Fruit fly (Drosophila melanogaster): ENCODE data around the gene Cht7.
A peak's percentile ranks its signal among the peaks of the same experiment; 100 is the strongest.

Cht7 gene

DNA sequence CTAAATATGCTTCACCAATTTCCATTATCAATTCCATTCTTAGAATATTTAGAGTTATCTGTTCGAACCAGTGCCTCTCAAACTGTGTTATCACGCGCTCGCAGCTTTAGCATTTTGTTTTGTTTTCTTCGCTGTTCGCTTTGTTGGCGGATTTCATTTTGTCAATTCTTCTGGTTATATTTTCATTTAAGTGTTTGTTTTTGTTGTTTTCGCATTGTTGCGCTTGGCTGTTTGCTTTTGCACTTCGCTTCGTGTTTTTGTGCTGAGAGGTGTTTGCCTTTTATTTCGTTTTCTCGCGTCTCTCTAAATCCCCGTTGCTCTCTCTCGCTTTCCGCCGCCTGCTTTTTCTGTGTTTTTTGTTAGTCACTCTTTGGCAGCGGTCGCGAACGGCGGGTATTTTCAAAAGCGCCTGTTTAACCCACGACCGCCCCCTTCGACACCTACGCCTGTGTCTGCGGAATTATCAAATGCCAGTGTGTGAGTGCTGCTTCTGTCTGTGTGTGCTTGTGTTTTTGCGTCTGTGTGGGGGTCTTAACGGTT lies 29.1 kb downstream of the Cht7 start:
- TF ChIP-seq Hr39 (optimal IDR thresholded peaks at IDR 0.05), result no peak
- peak; percentile 13 for TF ChIP-seq vfl (GFP tag; optimal IDR thresholded peaks at IDR 0.05)
- no peak for TF ChIP-seq hb (GFP tag; IDR thresholded peaks at IDR 0.05; ENCODE audit: partially characterized antibody)
- peak; percentile 79 for TF ChIP-seq lbe (GFP tag; optimal IDR thresholded peaks at IDR 0.05)
- TF ChIP-seq CG8281 (tag; optimal IDR thresholded peaks at IDR 0.05), result peak; percentile 79
- TF ChIP-seq CG17328 (GFP tag; IDR thresholded peaks at IDR 0.05), result 0 out of 2 replicates have a peak, but pooled peaks have one; percentile 22
- TF ChIP-seq HHEX (GFP tag; optimal IDR thresholded peaks at IDR 0.05), result peak; percentile 25
- no peak for TF ChIP-seq Stat92E (GFP tag; optimal IDR thresholded peaks at IDR 0.05)
- peak; percentile 88 for TF ChIP-seq CG10543 (GFP tag; optimal IDR thresholded peaks at IDR 0.05)
- TF ChIP-seq Doc3 (GFP tag; IDR thresholded peaks at IDR 0.05; ENCODE audit: partially characterized antibody), result no peak
- TF ChIP-seq sisA (GFP tag; IDR thresholded peaks at IDR 0.05), result no peak
- TF ChIP-seq sd (tag; optimal IDR thresholded peaks at IDR 0.05), result peak; percentile 85
- no peak for TF ChIP-seq CG11504 (tag; optimal IDR thresholded peaks at IDR 0.05)
- peak; percentile 36 for TF ChIP-seq bab2 (GFP tag; optimal IDR thresholded peaks at IDR 0.05)
- TF ChIP-seq BtbVII (GFP tag; optimal IDR thresholded peaks at IDR 0.05), result peak; percentile 45
- TF ChIP-seq E2f1 (GFP tag; IDR thresholded peaks at IDR 0.05), result no peak
- no peak for TF ChIP-seq Vsx1 (GFP tag; optimal IDR thresholded peaks at IDR 0.05)
- TF ChIP-seq Atf6 (GFP tag; IDR thresholded peaks at IDR 0.05), result peak; percentile 63
- no peak for TF ChIP-seq unc-4 (GFP tag; IDR thresholded peaks at IDR 0.05; ENCODE audit: partially characterized antibody)
- TF ChIP-seq CG6813 (GFP tag; optimal IDR thresholded peaks at IDR 0.05), result peak; percentile 31
- no peak for TF ChIP-seq CG17612 (GFP tag; IDR thresholded peaks at IDR 0.05)
- peak; percentile 62 for TF ChIP-seq Drgx (GFP tag; IDR thresholded peaks at IDR 0.05)
- peak; percentile 58 for TF ChIP-seq slbo (GFP tag; IDR thresholded peaks at IDR 0.05)
- TF ChIP-seq CG30403 (GFP tag; optimal IDR thresholded peaks at IDR 0.05), result no peak
- TF ChIP-seq her (GFP tag; optimal IDR thresholded peaks at IDR 0.05), result peak; percentile 71
- TF ChIP-seq CG15696 (tag; optimal IDR thresholded peaks at IDR 0.05), result no peak
- no peak for TF ChIP-seq dan (GFP tag; IDR thresholded peaks at IDR 0.05)
- no peak for TF ChIP-seq Abd-B (GFP tag; optimal IDR thresholded peaks at IDR 0.05)
- no peak for TF ChIP-seq Hsf (GFP tag; optimal IDR thresholded peaks at IDR 0.05)
- no peak for TF ChIP-seq fd102C (GFP tag; optimal IDR thresholded peaks at IDR 0.05)
- peak; percentile 55 for TF ChIP-seq Antp (GFP tag; optimal IDR thresholded peaks at IDR 0.05)
- TF ChIP-seq Taf1 (GFP tag; IDR thresholded peaks at IDR 0.05), result no peak
- TF ChIP-seq CkIIα-i1 (GFP tag; IDR thresholded peaks at IDR 0.05), result no peak
- TF ChIP-seq chm (GFP tag; IDR thresholded peaks at IDR 0.05), result peak; percentile 59; the same call in 1 of the 2 replicates
- TF ChIP-seq Spps (tag; optimal IDR thresholded peaks at IDR 0.05), result no peak
- no peak for TF ChIP-seq CG1602 (GFP tag; optimal IDR thresholded peaks at IDR 0.05)
- TF ChIP-seq CG14710 (tag; optimal IDR thresholded peaks at IDR 0.05), result no peak
- TF ChIP-seq lilli (GFP tag; optimal IDR thresholded peaks at IDR 0.05), result peak; percentile 71
- TF ChIP-seq tna (GFP tag; IDR thresholded peaks at IDR 0.05; ENCODE audit: partially characterized antibody), result peak; percentile 61; the same call in 1 of the 2 replicates
- TF ChIP-seq gce (GFP tag; IDR thresholded peaks at IDR 0.05), result no peak
- TF ChIP-seq Sox100B (GFP tag; optimal IDR thresholded peaks at IDR 0.05), result no peak
- TF ChIP-seq CG7928 (GFP tag; optimal IDR thresholded peaks at IDR 0.05), result no peak
- peak; percentile 23; the same call in 1 of the 2 replicates for TF ChIP-seq Dref (GFP tag; IDR thresholded peaks at IDR 0.05)
- no peak for TF ChIP-seq Blimp-1 (GFP tag; optimal IDR thresholded peaks at IDR 0.05)
- peak; percentile 34 for TF ChIP-seq CG2678 (tag; optimal IDR thresholded peaks at IDR 0.05)
- no peak for TF ChIP-seq CG7372 (GFP tag; IDR thresholded peaks at IDR 0.05)
- TF ChIP-seq CG12391 (tag; optimal IDR thresholded peaks at IDR 0.05), result no peak
- TF ChIP-seq prd (optimal IDR thresholded peaks at IDR 0.05), result no peak
- no peak for TF ChIP-seq prd (GFP tag; IDR thresholded peaks at IDR 0.05)
- no peak for TF ChIP-seq en (GFP tag; optimal IDR thresholded peaks at IDR 0.05)
- TF ChIP-seq CG3407 (GFP tag; optimal IDR thresholded peaks at IDR 0.05), result no peak

All from whole organism, embryonic.